Fruit fly (Drosophila melanogaster) whole organism, embryonic: ENCODE measurements around the gene CG5087.

ENCODE experiments used
- Bgb ChIP-seq: fragments of 200-800 bp; sonication (Bioruptor generic); IDR thresholded peaks from 2 replicates; pipeline ENCODE4 v1.3.6; 2022; ENCODE audit warnings: missing biosample characterization, missing genetic modification characterization; ENCODE audit not compliant: partially characterized antibody
- CG1024 ChIP-seq: fragments of 200-800 bp; sonication (Bioruptor generic); IDR thresholded peaks from 2 replicates; pipeline ENCODE4 v1.3.6; 2022; ENCODE audit warnings: missing biosample characterization, missing genetic modification characterization
- CG11398 ChIP-seq: fragments of 200-800 bp; sonication (Bioruptor generic); optimal IDR thresholded peaks from 2 replicates; lab custom pipeline; 2016; ENCODE audit warnings: missing biosample characterization, missing genetic modification characterization
- CG13424 ChIP-seq: fragments of 200-800 bp; sonication (Bioruptor generic); optimal IDR thresholded peaks from 2 replicates; lab custom pipeline; 2019; ENCODE audit warnings: missing biosample characterization, mild to moderate bottlenecking, missing genetic modification characterization, moderate library complexity
- CG15011 ChIP-seq: fragments of 200-800 bp; sonication (Bioruptor generic); optimal IDR thresholded peaks from 3 replicates; lab custom pipeline; 2018; ENCODE audit warnings: missing biosample characterization, mild to moderate bottlenecking, missing genetic modification characterization
- CG16863 ChIP-seq: fragments of 200-800 bp; sonication (Bioruptor generic); optimal IDR thresholded peaks from 3 replicates; lab custom pipeline; 2016; ENCODE audit warnings: missing biosample characterization, missing genetic modification characterization
- CG1792 ChIP-seq: fragments of 200-800 bp; sonication (Bioruptor generic); optimal IDR thresholded peaks from 2 replicates; lab custom pipeline; 2016; ENCODE audit warnings: missing biosample characterization, missing genetic modification characterization
- CG18599 ChIP-seq: fragments of 200-800 bp; sonication (Bioruptor generic); optimal IDR thresholded peaks from 3 replicates; lab custom pipeline; 2017; ENCODE audit warnings: missing biosample characterization, missing genetic modification characterization, mild to moderate bottlenecking, moderate library complexity, missing genetic modification reagents
- CG2129 ChIP-seq: fragments of 200-800 bp; sonication (Bioruptor generic); IDR thresholded peaks from 2 replicates; pipeline ENCODE4 v1.3.6; 2022; ENCODE audit warnings: missing biosample characterization, missing genetic modification characterization; ENCODE audit not compliant: partially characterized antibody
- CG2678 ChIP-seq: fragments of 200-800 bp; sonication (Bioruptor generic); optimal IDR thresholded peaks from 3 replicates; lab custom pipeline; 2019; ENCODE audit warnings: missing biosample characterization, mild to moderate bottlenecking, missing genetic modification characterization, moderate library complexity
- CG2712 ChIP-seq: fragments of 200-800 bp; optimal IDR thresholded peaks from 3 replicates; lab custom pipeline; 2019; ENCODE audit warnings: missing biosample characterization, mild to moderate bottlenecking, missing genetic modification characterization, moderate library complexity
- CG33213 ChIP-seq: fragments of 200-800 bp; sonication (Bioruptor generic); optimal IDR thresholded peaks from 3 replicates; lab custom pipeline; 2016; ENCODE audit warnings: missing biosample characterization, missing genetic modification characterization
- CG42726 ChIP-seq: fragments of 200-800 bp; sonication (Bioruptor generic); IDR thresholded peaks from 2 replicates; pipeline ENCODE4 v1.3.6; 2022; ENCODE audit warnings: missing biosample characterization, missing genetic modification characterization; ENCODE audit not compliant: partially characterized antibody
- CG4328 ChIP-seq: fragments of 200-800 bp; sonication (Bioruptor generic); optimal IDR thresholded peaks from 3 replicates; lab custom pipeline; 2017; ENCODE audit warnings: missing biosample characterization, missing genetic modification reagents, missing genetic modification characterization
- CG4820 ChIP-seq: fragments of 200-800 bp; sonication (Bioruptor generic); optimal IDR thresholded peaks from 3 replicates; lab custom pipeline; 2016; ENCODE audit warnings: missing biosample characterization, missing genetic modification characterization
- CG6272 ChIP-seq: fragments of 200-800 bp; sonication (Bioruptor generic); IDR thresholded peaks from 2 replicates; pipeline ENCODE4 v1.3.6; 2022; ENCODE audit warnings: missing biosample characterization, missing genetic modification characterization
- CG8281 ChIP-seq: fragments of 200-800 bp; sonication (Bioruptor generic); optimal IDR thresholded peaks from 2 replicates; lab custom pipeline; 2018; ENCODE audit warnings: missing biosample characterization, mild to moderate bottlenecking, missing genetic modification characterization, moderate library complexity
- CG8388 ChIP-seq: fragments of 200-800 bp; sonication (Bioruptor generic); optimal IDR thresholded peaks from 2 replicates; lab custom pipeline; 2019; ENCODE audit warnings: missing biosample characterization, mild to moderate bottlenecking, missing genetic modification characterization, moderate library complexity
- CG9727 ChIP-seq: fragments of 200-800 bp; sonication (Bioruptor generic); optimal IDR thresholded peaks from 3 replicates; lab custom pipeline; 2017; ENCODE audit warnings: missing biosample characterization, mild to moderate bottlenecking, missing genetic modification characterization
- CG9797 ChIP-seq: fragments of 200-800 bp; sonication (Bioruptor generic); optimal IDR thresholded peaks from 3 replicates; lab custom pipeline; 2018; ENCODE audit warnings: missing biosample characterization, mild to moderate bottlenecking, missing genetic modification characterization
- D19A ChIP-seq: fragments of 200-800 bp; optimal IDR thresholded peaks from 3 replicates; lab custom pipeline; 2019; ENCODE audit warnings: missing biosample characterization, mild to moderate bottlenecking, missing genetic modification characterization, moderate library complexity
- Dfd ChIP-seq, 2 experiments: fragments of >200 bp; optimal IDR thresholded peaks; 2 replicates each; lab custom pipeline; 2017; ENCODE audit warnings: missing biosample characterization in 2 of 2, missing genetic modification characterization in 2 of 2
- Dip2 ChIP-seq: fragments of 200-800 bp; sonication (Bioruptor generic); IDR thresholded peaks from 2 replicates; pipeline ENCODE4 v1.3.6; 2022; ENCODE audit warnings: missing biosample characterization, missing genetic modification characterization
- E2f2 ChIP-seq: fragments of 200-800 bp; sonication (Bioruptor generic); IDR thresholded peaks from 2 replicates; pipeline ENCODE4 v1.3.6; 2022; ENCODE audit warnings: missing biosample characterization, missing genetic modification characterization
- HmgD ChIP-seq: fragments of 200-800 bp; sonication (Bioruptor generic); optimal IDR thresholded peaks from 3 replicates; lab custom pipeline; 2016; ENCODE audit warnings: missing biosample characterization, missing genetic modification characterization
- Optix ChIP-seq: fragments of 200-800 bp; sonication (Bioruptor generic); IDR thresholded peaks from 3 replicates; pipeline ENCODE4 v1.3.6; 2022; ENCODE audit warnings: missing biosample characterization, missing genetic modification characterization
- Poxn ChIP-seq: fragments of 200-800 bp; sonication (Bioruptor generic); IDR thresholded peaks from 2 replicates; pipeline ENCODE4 v1.3.6; 2022; ENCODE audit warnings: missing biosample characterization, missing genetic modification characterization
- Spps ChIP-seq: fragments of 200-800 bp; sonication (Bioruptor generic); optimal IDR thresholded peaks from 2 replicates; lab custom pipeline; 2018; ENCODE audit warnings: missing biosample characterization, mild to moderate bottlenecking, missing genetic modification characterization
- Sry-β ChIP-seq: fragments of 200-800 bp; sonication (Bioruptor generic); optimal IDR thresholded peaks from 2 replicates; lab custom pipeline; 2018; ENCODE audit warnings: missing biosample characterization, mild to moderate bottlenecking, missing genetic modification characterization, moderate library complexity
- ac ChIP-seq: fragments of 200-800 bp; sonication (Bioruptor generic); optimal IDR thresholded peaks from 3 replicates; lab custom pipeline; 2017; ENCODE audit warnings: missing biosample characterization, mild to moderate bottlenecking, missing genetic modification characterization
- al ChIP-seq: fragments of 200-800 bp; sonication (Bioruptor generic); IDR thresholded peaks from 2 replicates; pipeline ENCODE4 v1.3.6; 2022; ENCODE audit warnings: missing biosample characterization, missing genetic modification characterization
- bigmax ChIP-seq: fragments of 200-800 bp; sonication (Bioruptor generic); optimal IDR thresholded peaks from 2 replicates; lab custom pipeline; 2018; ENCODE audit warnings: missing biosample characterization, mild to moderate bottlenecking, missing genetic modification characterization
- cato ChIP-seq: fragments of 200-800 bp; sonication (Bioruptor generic); optimal IDR thresholded peaks from 2 replicates; lab custom pipeline; 2016; ENCODE audit warnings: missing biosample characterization, missing genetic modification characterization, borderline replicate concordance
- chinmo ChIP-seq: fragments of 200-800 bp; sonication (Bioruptor generic); IDR thresholded peaks from 4 replicates; pipeline ENCODE4 v1.3.6; 2022; ENCODE audit warnings: missing biosample characterization, missing genetic modification characterization; ENCODE audit not compliant: partially characterized antibody
- eve ChIP-seq, 2 experiments: fragments of >200 bp; optimal IDR thresholded peaks; 2 replicates each; lab custom pipeline; 2017; ENCODE audit warnings: missing biosample characterization in 2 of 2, missing genetic modification characterization in 2 of 2
- hkb ChIP-seq, 2 experiments: fragments of 200-800 bp in 1 of 2; fragments of >200 bp in 1 of 2; sonication (Bioruptor generic) in 1 of 2; IDR thresholded peaks in 1 of 2; optimal IDR thresholded peaks in 1 of 2; 2 replicates each; pipeline versions ENCODE4 v1.3.6 to Lab custom; 2017 to 2022; ENCODE audit warnings: missing biosample characterization in 1 of 2, missing genetic modification characterization in 1 of 2
- jumu ChIP-seq: fragments of 200-800 bp; sonication (Bioruptor generic); optimal IDR thresholded peaks from 3 replicates; lab custom pipeline; 2016; ENCODE audit warnings: missing biosample characterization, missing genetic modification characterization
- knrl ChIP-seq: fragments of 200-800 bp; sonication (Bioruptor generic); IDR thresholded peaks from 3 replicates; pipeline ENCODE4 v1.3.6; 2022; ENCODE audit warnings: missing biosample characterization, missing genetic modification characterization; ENCODE audit not compliant: partially characterized antibody
- lab ChIP-seq: fragments of 200-800 bp; sonication (Bioruptor generic); optimal IDR thresholded peaks from 3 replicates; lab custom pipeline; 2017; ENCODE audit warnings: missing biosample characterization, missing genetic modification characterization, mild to moderate bottlenecking, moderate library complexity, missing genetic modification reagents
- lov ChIP-seq, 2 experiments: fragments of 200-800 bp in 1 of 2; fragments of >200 bp in 1 of 2; sonication (Bioruptor generic) in 1 of 2; IDR thresholded peaks in 1 of 2; optimal IDR thresholded peaks in 1 of 2; 2 replicates in 1 of 2; 3 replicates in 1 of 2; pipeline versions ENCODE4 v1.3.6 to Lab custom; 2017 to 2022; ENCODE audit warnings: missing biosample characterization in 1 of 2, missing genetic modification characterization in 1 of 2
- otp ChIP-seq: fragments of 200-800 bp; sonication (Bioruptor generic); IDR thresholded peaks from 3 replicates; pipeline ENCODE4, ENCODE4 v1.3.6; 2022; ENCODE audit warnings: missing biosample characterization, missing genetic modification characterization
- pnt ChIP-seq: fragments of 200-800 bp; sonication (Bioruptor generic); optimal IDR thresholded peaks from 3 replicates; lab custom pipeline; 2016; ENCODE audit warnings: missing biosample characterization, missing genetic modification characterization
- sens ChIP-seq: fragments of 200-800 bp; sonication (Bioruptor generic); peaks from one replicate; lab custom pipeline; 2016; ENCODE audit warnings: missing biosample characterization, missing genetic modification characterization
- stwl ChIP-seq: fragments of 200-800 bp; sonication (Bioruptor generic); optimal IDR thresholded peaks from 3 replicates; lab custom pipeline; 2018; ENCODE audit warnings: missing biosample characterization, mild to moderate bottlenecking, missing genetic modification characterization, moderate library complexity
- tio ChIP-seq: fragments of 200-800 bp; sonication (Bioruptor generic); optimal IDR thresholded peaks from 2 replicates; lab custom pipeline; 2017; ENCODE audit warnings: missing biosample characterization, missing genetic modification characterization, inconsistent platforms
- ttk ChIP-seq: fragments of 200-800 bp; sonication (Bioruptor generic); IDR thresholded peaks from 2 replicates; pipeline ENCODE4 v2.1.2; 2022; ENCODE audit warnings: missing biosample characterization, missing genetic modification characterization
- usp ChIP-seq: fragments of >200 bp; optimal IDR thresholded peaks from 2 replicates; lab custom pipeline; 2017; ENCODE audit warnings: missing biosample characterization, missing genetic modification characterization
- wdn ChIP-seq: fragments of 200-800 bp; sonication (Bioruptor generic); IDR thresholded peaks from 2 replicates; pipeline ENCODE4 v1.3.6; 2022; ENCODE audit warnings: missing biosample characterization, missing genetic modification characterization
- yki ChIP-seq: fragments of >200 bp; optimal IDR thresholded peaks from 3 replicates; lab custom pipeline; 2018
- zfh1 ChIP-seq: fragments of 200-800 bp; sonication (Bioruptor generic); IDR thresholded peaks from 3 replicates; pipeline ENCODE4 v1.3.6; 2022; ENCODE audit warnings: missing biosample characterization, missing genetic modification characterization

CG5087 gene

DNA sequence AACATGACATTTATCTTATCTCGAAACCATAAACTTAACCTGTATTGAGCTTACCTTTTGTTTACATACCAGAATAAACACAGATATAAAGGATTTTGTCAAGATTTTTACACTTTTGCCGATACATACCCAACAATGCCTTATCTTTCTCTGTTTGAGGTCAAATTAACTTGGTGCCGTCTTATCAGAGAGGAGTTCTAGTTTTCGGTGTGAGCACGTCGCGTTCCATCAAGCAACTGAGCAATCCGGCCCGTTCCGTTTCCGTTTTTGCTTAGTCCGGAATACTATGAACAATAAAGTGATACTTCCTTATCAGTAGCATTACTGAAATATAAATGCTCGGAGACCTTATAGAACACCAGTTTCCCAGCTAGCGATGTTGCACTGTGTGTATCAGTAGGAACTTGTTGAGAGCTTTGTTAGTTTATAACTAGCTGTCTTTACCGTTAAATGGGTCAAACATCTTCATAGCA lies 12.1 kb upstream of the CG5087 start, which contains the start of gene Galk (continued):
- no peak for TF ChIP-seq Dfd (GFP tag; optimal IDR thresholded peaks at IDR 0.05; lab: Kevin White, UChicago)
- TF ChIP-seq sens (GFP tag; lab: Kevin White, UChicago), result peak; percentile 65
- TF ChIP-seq cato (GFP tag; lab: Kevin White, UChicago), result no peak
- peak; percentile 39 for TF ChIP-seq CG4820 (GFP tag; lab: Kevin White, UChicago)
- peak; percentile 76 for TF ChIP-seq CG2678 (tag; lab: Kevin White, UChicago)
- peak; percentile 68 for TF ChIP-seq wdn (GFP tag; lab: Robert Waterston, UW)
- no peak for TF ChIP-seq chinmo (GFP tag; lab: Robert Waterston, UW)
- peak; percentile 85 for TF ChIP-seq CG18599
- no peak for TF ChIP-seq stwl (tag; lab: Kevin White, UChicago)
- TF ChIP-seq zfh1 (GFP tag; lab: Robert Waterston, UW), result peak; percentile 53; the same call in 2 of the 3 replicates
- peak; percentile 58 for TF ChIP-seq CG4328 (GFP tag; lab: Kevin White, UChicago)
- no peak for TF ChIP-seq knrl
- TF ChIP-seq CG2129 (GFP tag; lab: Robert Waterston, UW), result no peak
- peak; percentile 49; the same call in 1 of the 3 replicates for TF ChIP-seq Optix (GFP tag; lab: Robert Waterston, UW)
- no peak for TF ChIP-seq usp (GFP tag; lab: Kevin White, UChicago)
- TF ChIP-seq CG8388 (GFP tag; lab: Kevin White, UChicago), result no peak
- peak; percentile 70 for TF ChIP-seq al (GFP tag; lab: Robert Waterston, UW)
- no peak for TF ChIP-seq lov (optimal IDR thresholded peaks at IDR 0.05; lab: Kevin White, UChicago)
- TF ChIP-seq lov (GFP tag; IDR thresholded peaks at IDR 0.05; lab: Robert Waterston, UW), result 0 out of 3 replicates have a peak, but pooled peaks have one; percentile 57
- peak; percentile 58 for TF ChIP-seq bigmax (GFP tag; lab: Kevin White, UChicago)
- peak; percentile 22 for TF ChIP-seq CG9727 (GFP tag; lab: Kevin White, UChicago)
- peak; percentile 45 for TF ChIP-seq CG33213 (GFP tag; lab: Kevin White, UChicago)
- no peak for TF ChIP-seq eve (GFP tag; optimal IDR thresholded peaks at IDR 0.05; lab: Kevin White, UChicago)
- peak; percentile 30 for TF ChIP-seq jumu
- no peak for TF ChIP-seq tio (GFP tag; lab: Kevin White, UChicago)
- no peak for TF ChIP-seq D19A (tag; lab: Kevin White, UChicago)
- no peak for TF ChIP-seq Dip2 (GFP tag; lab: Robert Waterston, UW)
- TF ChIP-seq ac (GFP tag; lab: Kevin White, UChicago), result no peak
- peak; percentile 67 for TF ChIP-seq otp (GFP tag; lab: Robert Waterston, UW)
- TF ChIP-seq lab, result peak; percentile 85
- peak; percentile 42 for TF ChIP-seq CG8281 (tag; lab: Kevin White, UChicago)
- no peak for TF ChIP-seq CG42726 (GFP tag; lab: Robert Waterston, UW)
- TF ChIP-seq Bgb (GFP tag; lab: Robert Waterston, UW), result no peak; the same call in 1 of the 2 replicates
- no peak for TF ChIP-seq CG9797 (GFP tag; lab: Kevin White, UChicago)
- TF ChIP-seq Spps, result no peak
- peak; percentile 60 for TF ChIP-seq CG11398 (GFP tag; lab: Kevin White, UChicago)
- peak; percentile 5 for TF ChIP-seq CG2712
- TF ChIP-seq CG13424, result peak; percentile 53
- TF ChIP-seq CG16863 (GFP tag; lab: Kevin White, UChicago), result peak; percentile 51
- TF ChIP-seq CG1792 (GFP tag; lab: Kevin White, UChicago), result peak; percentile 46
- TF ChIP-seq CG6272, result 0 out of 2 replicates have a peak, but pooled peaks have one; percentile 21
- no peak for TF ChIP-seq Sry-β (GFP tag; lab: Kevin White, UChicago)
- no peak for TF ChIP-seq HmgD (GFP tag; lab: Kevin White, UChicago)
- no peak for TF ChIP-seq pnt
- peak; percentile 49 for TF ChIP-seq CG1024 (GFP tag; lab: Robert Waterston, UW)
- no peak for TF ChIP-seq hkb (optimal IDR thresholded peaks at IDR 0.05; lab: Kevin White, UChicago)
- TF ChIP-seq hkb (GFP tag; IDR thresholded peaks at IDR 0.05; lab: Robert Waterston, UW), result peak; percentile 65
- TF ChIP-seq Poxn, result no peak
- no peak for TF ChIP-seq E2f2
- peak; percentile 35 for TF ChIP-seq CG15011 (GFP tag; lab: Kevin White, UChicago)
- TF ChIP-seq ttk, result peak; percentile 36; the same call in 1 of the 2 replicates
- TF ChIP-seq yki (lab: Kevin White, UChicago), result no peak
